Worm (Caenorhabditis elegans): Measurements from ENCODE around the gene B0304.4.

- TF ChIP-seq nhr-12 (tag; optimal IDR thresholded peaks at IDR 0.05): no peak
- TF ChIP-seq pha-4 (tag; optimal IDR thresholded peaks at IDR 0.05): no peak
- no peak for TF ChIP-seq lin-15B (tag; optimal IDR thresholded peaks at IDR 0.05)
- TF ChIP-seq ztf-11 (tag; optimal IDR thresholded peaks at IDR 0.05): no peak
- no peak for TF ChIP-seq fos-1 (tag; optimal IDR thresholded peaks at IDR 0.05)
These were observed 49.6 kb upstream of the B0304.4 start for ce11 chrII:4572579-4572978.

Data from whole organism, L3 larva.